Worm (Caenorhabditis elegans) whole organism, L3 larva: ENCODE data around the gene nhr-208.

Source experiments
- R02D3.7 ChIP-seq: fragments of 150-350 bp; optimal IDR thresholded peaks from 2 replicates; lab custom pipeline; 2014; ENCODE audit warnings: missing biosample characterization, missing genetic modification characterization
- ZK546.5 ChIP-seq: sonication (generic microtip); optimal IDR thresholded peaks from 2 replicates; lab custom pipeline; 2017; ENCODE audit warnings: missing biosample characterization, missing genetic modification characterization
- ama-1 ChIP-seq: fragments of 150-350 bp; optimal IDR thresholded peaks from 2 replicates; lab custom pipeline; 2018
- ceh-16 ChIP-seq: sonication (generic microtip); optimal IDR thresholded peaks from 2 replicates; lab custom pipeline; 2017; ENCODE audit warnings: missing biosample characterization, missing genetic modification characterization
- ceh-28 ChIP-seq: fragments of 150-350 bp; optimal IDR thresholded peaks from 2 replicates; lab custom pipeline; 2014; ENCODE audit warnings: missing biosample characterization, missing genetic modification reagents, missing genetic modification characterization
- ceh-82 ChIP-seq: fragments of 150-350 bp; optimal IDR thresholded peaks from 2 replicates; lab custom pipeline; 2014; ENCODE audit warnings: missing biosample characterization, missing genetic modification characterization
- ceh-9 ChIP-seq: sonication (generic microtip); optimal IDR thresholded peaks from 2 replicates; lab custom pipeline; 2018; ENCODE audit warnings: missing biosample characterization, missing genetic modification characterization
- elt-1 ChIP-seq: fragments of 150-350 bp; optimal IDR thresholded peaks from 2 replicates; lab custom pipeline; 2014; ENCODE audit warnings: missing biosample characterization, missing genetic modification characterization
- elt-2 ChIP-seq: sonication (generic microtip); optimal IDR thresholded peaks from 2 replicates; lab custom pipeline; 2016; ENCODE audit warnings: missing genetic modification reagents, mild to moderate bottlenecking, missing genetic modification characterization, missing compliant biosample characterization
- elt-3 ChIP-seq, 3 experiments: fragments of 150-350 bp in 1 of 3; sonication (generic microtip) in 2 of 3; optimal IDR thresholded peaks; 2 replicates in 2 of 3; 4 replicates in 1 of 3; lab custom pipeline; 2014 to 2017; ENCODE audit warnings: missing biosample characterization in 3 of 3, missing genetic modification characterization in 3 of 3
- eor-1 ChIP-seq, 2 experiments: fragments of 150-350 bp; optimal IDR thresholded peaks; 2 replicates each; lab custom pipeline; 2014 to 2018; ENCODE audit warnings: missing biosample characterization in 2 of 2, missing genetic modification characterization in 2 of 2
- fkh-10 ChIP-seq: sonication (generic microtip); optimal IDR thresholded peaks from 2 replicates; lab custom pipeline; 2017; ENCODE audit warnings: missing biosample characterization, missing genetic modification reagents, missing genetic modification characterization
- fkh-2 ChIP-seq: fragments of 150-350 bp; optimal IDR thresholded peaks from 2 replicates; lab custom pipeline; 2014; ENCODE audit warnings: missing biosample characterization, missing genetic modification reagents, missing genetic modification characterization
- hmg-11 ChIP-seq: sonication (generic microtip); optimal IDR thresholded peaks from 2 replicates; lab custom pipeline; 2016; ENCODE audit warnings: missing genetic modification characterization, missing compliant biosample characterization
- jun-1 ChIP-seq: fragments of 150-350 bp; optimal IDR thresholded peaks from 2 replicates; lab custom pipeline; 2014; ENCODE audit warnings: missing biosample characterization, missing genetic modification reagents, missing genetic modification characterization
- lin-15B ChIP-seq: fragments of 150-350 bp; optimal IDR thresholded peaks from 2 replicates; lab custom pipeline; 2014; ENCODE audit warnings: missing biosample characterization, missing genetic modification characterization
- mdl-1 ChIP-seq: fragments of 150-350 bp; optimal IDR thresholded peaks from 2 replicates; lab custom pipeline; 2014; ENCODE audit warnings: missing biosample characterization, missing genetic modification characterization
- nfya-1 ChIP-seq: sonication (generic microtip); optimal IDR thresholded peaks from 2 replicates; lab custom pipeline; 2017; ENCODE audit warnings: missing genetic modification characterization, mild to moderate bottlenecking, missing compliant biosample characterization, antibody characterized with exemption, moderate library complexity; ENCODE audit not compliant: insufficient read depth
- nhr-11 ChIP-seq: fragments of 150-350 bp; optimal IDR thresholded peaks from 2 replicates; lab custom pipeline; 2014; ENCODE audit warnings: missing biosample characterization, missing genetic modification characterization
- nhr-12 ChIP-seq: fragments of 150-350 bp; optimal IDR thresholded peaks from 2 replicates; lab custom pipeline; 2014; ENCODE audit warnings: missing biosample characterization, missing genetic modification characterization
- nhr-23 ChIP-seq: fragments of 150-350 bp; optimal IDR thresholded peaks from 2 replicates; lab custom pipeline; 2014; ENCODE audit warnings: missing biosample characterization, missing genetic modification reagents, missing genetic modification characterization
- nhr-237 ChIP-seq: fragments of 150-350 bp; optimal IDR thresholded peaks from 2 replicates; lab custom pipeline; 2014; ENCODE audit warnings: missing biosample characterization, missing genetic modification characterization
- nhr-25 ChIP-seq: sonication (generic microtip); optimal IDR thresholded peaks from 2 replicates; lab custom pipeline; 2017; ENCODE audit warnings: missing biosample characterization, missing genetic modification characterization
- nhr-28 ChIP-seq: fragments of 150-350 bp; optimal IDR thresholded peaks from 2 replicates; lab custom pipeline; 2014; ENCODE audit warnings: missing biosample characterization, missing genetic modification characterization
- nhr-43 ChIP-seq: sonication (generic microtip); optimal IDR thresholded peaks from 2 replicates; lab custom pipeline; 2016; ENCODE audit warnings: mild to moderate bottlenecking, missing genetic modification characterization, missing compliant biosample characterization; ENCODE audit not compliant: poor library complexity, severe bottlenecking
- nhr-67 ChIP-seq: fragments of 150-350 bp; optimal IDR thresholded peaks from 2 replicates; lab custom pipeline; 2014; ENCODE audit warnings: missing biosample characterization, missing genetic modification characterization
- nhr-76 ChIP-seq: fragments of 150-350 bp; sonication (generic microtip); optimal IDR thresholded peaks from 5 replicates; lab custom pipeline; 2014; ENCODE audit warnings: missing biosample characterization, missing genetic modification characterization
- pha-4 ChIP-seq: fragments of 150-350 bp; optimal IDR thresholded peaks from 2 replicates; lab custom pipeline; 2014; ENCODE audit warnings: missing biosample characterization, missing genetic modification reagents, missing genetic modification characterization
- pqm-1 ChIP-seq: fragments of 150-350 bp; optimal IDR thresholded peaks from 2 replicates; lab custom pipeline; 2017; ENCODE audit warnings: missing biosample characterization, missing genetic modification characterization, inconsistent platforms
- snpc-4 ChIP-seq: fragments of 150-350 bp; optimal IDR thresholded peaks from 2 replicates; lab custom pipeline; 2014; ENCODE audit warnings: missing biosample characterization, missing genetic modification characterization
- tbx-2 ChIP-seq: sonication (generic microtip); optimal IDR thresholded peaks from 2 replicates; lab custom pipeline; 2016; ENCODE audit warnings: mild to moderate bottlenecking, missing genetic modification characterization, missing compliant biosample characterization
- unc-39 ChIP-seq: sonication (generic microtip); optimal IDR thresholded peaks from 4 replicates; lab custom pipeline; 2017; ENCODE audit warnings: missing biosample characterization, missing genetic modification characterization
- unc-62 ChIP-seq: fragments of 150-350 bp; sonication (generic microtip); optimal IDR thresholded peaks from 4 replicates; lab custom pipeline; 2014; ENCODE audit warnings: missing biosample characterization, missing genetic modification reagents, missing genetic modification characterization
- ztf-11 ChIP-seq: fragments of 150-350 bp; optimal IDR thresholded peaks from 2 replicates; lab custom pipeline; 2014; ENCODE audit warnings: missing biosample characterization, missing genetic modification characterization
- ztf-4 ChIP-seq: fragments of 150-350 bp; optimal IDR thresholded peaks from 2 replicates; lab custom pipeline; 2014; ENCODE audit warnings: missing biosample characterization, missing genetic modification characterization

The nhr-208 gene

ce11 chrV:12065859-12066258 lies 28.3 kb upstream of the nhr-208 start:
- TF ChIP-seq nhr-12 (tag; lab: Kevin White, UChicago) (no peak), lin-15B (peak; percentile 5), eor-1 (tag; optimal IDR thresholded peaks at IDR 0.05; lab: Kevin White, UChicago) (no peak), jun-1 (no peak), nfya-1 (tag; lab: Kevin White, UChicago) (peak; percentile 5)
- TF ChIP-seq, all 47 proteins: peak for 2

- no peak for TF ChIP-seq ztf-4 (tag; lab: Kevin White, UChicago)
- no peak for TF ChIP-seq fkh-10 (GFP tag; lab: Kevin White, UChicago)
- TF ChIP-seq nhr-28 (tag; lab: Kevin White, UChicago): no peak
- TF ChIP-seq hmg-11 (tag; lab: Kevin White, UChicago): no peak
- no peak for TF ChIP-seq R02D3.7 (tag; lab: Kevin White, UChicago)
- TF ChIP-seq nhr-237 (tag; lab: Kevin White, UChicago): no peak
- no peak for TF ChIP-seq lin-15B
- TF ChIP-seq ama-1: no peak
- no peak for TF ChIP-seq pqm-1 (tag; lab: Kevin White, UChicago)
- no peak for TF ChIP-seq nhr-67 (tag; lab: Kevin White, UChicago)
- TF ChIP-seq fkh-2 (tag; lab: Kevin White, UChicago): no peak
- TF ChIP-seq nfya-1 (tag; lab: Kevin White, UChicago): no peak
- no peak for TF ChIP-seq snpc-4
- TF ChIP-seq unc-39 (tag; lab: Kevin White, UChicago): no peak
- TF ChIP-seq, all 47 proteins: peak for 0
These were observed 25.7 kb upstream of the nhr-208 start, which contains the start of gene kmo-2 for ce11 chrV:12068437-12068836. TSS of gene kmo-2 (minus strand) at chrV:12068537.

DNA sequence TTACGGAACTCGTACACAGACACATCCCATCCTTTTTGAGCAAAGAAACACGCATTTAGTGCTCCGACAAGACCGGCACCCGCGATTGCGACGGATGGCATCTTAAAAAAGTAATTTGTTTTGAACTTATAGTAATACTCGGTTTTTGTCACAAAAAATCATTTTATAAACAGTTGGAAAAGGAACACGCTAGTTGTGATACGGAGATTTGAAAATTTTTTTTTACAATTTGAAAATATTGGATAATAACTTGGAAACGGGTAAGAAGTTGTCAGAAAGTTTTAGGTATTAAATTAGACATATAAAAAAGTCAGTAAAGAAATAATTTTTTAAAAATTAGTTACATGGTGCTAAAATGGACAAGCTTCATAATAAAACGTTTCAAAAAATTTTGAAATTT lies 23.7 kb upstream of the nhr-208 start, which contains the start of gene kmo-1:
Gene kmo-1, minus strand, starts transcription at position 101 of the 400 bp plus-strand sequence.
- no peak for TF ChIP-seq ZK546.5 (tag; lab: Kevin White, UChicago)
- TF ChIP-seq, all 47 proteins: peak for 0

ce11 chrV:12071483-12071882 lies 22.6 kb upstream of the nhr-208 start:
- TF ChIP-seq nhr-76 (no peak), elt-1 (tag; lab: Kevin White, UChicago) (peak; percentile 55), nhr-23 (tag; lab: Kevin White, UChicago) (peak; percentile 22), nhr-25 (tag; lab: Kevin White, UChicago) (peak; percentile 85), snpc-4 (no peak), ztf-11 (tag; lab: Kevin White, UChicago) (no peak), nhr-11 (tag; lab: Kevin White, UChicago) (no peak), mdl-1 (tag; lab: Kevin White, UChicago) (peak; percentile 1), tbx-2 (tag; lab: Kevin White, UChicago) (no peak), elt-2 (tag; lab: Kevin White, UChicago) (no peak), nhr-43 (peak; percentile 58), elt-3 (tag; optimal IDR thresholded peaks at IDR 0.05; lab: Kevin White, UChicago) (peak in 2 of 3 experiments; percentile 12 to 27)

DNA sequence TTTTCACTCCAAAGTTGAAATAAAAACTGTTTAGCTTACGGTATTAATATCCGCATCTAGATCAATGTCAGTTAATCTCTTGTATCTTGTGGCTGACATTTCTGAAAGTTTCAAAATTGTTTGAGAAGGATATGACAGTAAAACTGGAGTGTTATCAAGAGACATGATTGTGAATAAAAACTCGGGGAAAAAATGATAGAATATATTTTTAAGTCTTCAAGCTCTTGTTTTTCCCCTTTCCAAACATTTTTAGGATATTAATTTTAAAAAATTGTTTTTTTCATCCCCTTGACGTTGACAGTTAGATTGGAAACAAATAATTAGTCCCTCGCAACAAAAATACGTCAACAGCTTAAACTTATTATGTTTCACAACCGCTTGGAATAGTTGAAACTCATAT lies 19.2 kb upstream of the nhr-208 start, which contains the start of gene R07B7.6:
Gene R07B7.6, minus strand, starts transcription at position 101 of the 400 bp plus-strand sequence.
- TF ChIP-seq ZK546.5 (tag; lab: Kevin White, UChicago) (no peak), nhr-43 (no peak), ama-1 (no peak), nhr-237 (tag; lab: Kevin White, UChicago) (no peak), ceh-82 (no peak), nhr-28 (tag; lab: Kevin White, UChicago) (no peak), hmg-11 (tag; lab: Kevin White, UChicago) (no peak), ceh-16 (tag; lab: Kevin White, UChicago) (no peak), pha-4 (tag; lab: Kevin White, UChicago) (no peak), mdl-1 (tag; lab: Kevin White, UChicago) (no peak), ceh-9 (tag; lab: Kevin White, UChicago) (no peak), pqm-1 (tag; lab: Kevin White, UChicago) (no peak), unc-62 (GFP tag; lab: Kevin White, UChicago) (no peak), ztf-4 (tag; lab: Kevin White, UChicago) (no peak), jun-1 (no peak), ceh-28 (no peak)
